Worm (Caenorhabditis elegans): ENCODE measurements around the gene acr-21.

Gene acr-21

DNA sequence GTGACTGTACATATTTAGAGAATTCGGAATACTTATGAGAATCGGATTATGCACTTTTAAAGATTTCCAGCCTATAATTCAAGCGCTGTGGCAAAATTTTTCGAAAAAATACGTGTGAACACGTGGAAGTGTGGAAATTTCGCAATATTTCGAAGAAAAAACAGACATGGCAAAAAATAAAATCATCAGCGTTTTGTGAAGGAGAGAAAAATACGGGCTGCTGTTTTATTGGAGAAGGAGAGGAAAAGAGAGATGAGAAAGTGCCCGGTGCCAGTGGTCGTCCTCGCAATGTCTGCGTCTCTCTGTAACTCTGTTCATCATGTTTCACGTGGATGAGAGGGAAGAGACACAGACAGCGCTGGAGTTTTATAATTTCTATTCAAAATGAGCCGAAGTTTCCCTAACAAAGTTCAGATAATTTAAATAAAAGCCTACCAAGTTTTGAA lies 24.4 kb downstream of the acr-21 start:
- no peak for TF ChIP-seq unc-62 (GFP tag; optimal IDR thresholded peaks at IDR 0.05)

DNA sequence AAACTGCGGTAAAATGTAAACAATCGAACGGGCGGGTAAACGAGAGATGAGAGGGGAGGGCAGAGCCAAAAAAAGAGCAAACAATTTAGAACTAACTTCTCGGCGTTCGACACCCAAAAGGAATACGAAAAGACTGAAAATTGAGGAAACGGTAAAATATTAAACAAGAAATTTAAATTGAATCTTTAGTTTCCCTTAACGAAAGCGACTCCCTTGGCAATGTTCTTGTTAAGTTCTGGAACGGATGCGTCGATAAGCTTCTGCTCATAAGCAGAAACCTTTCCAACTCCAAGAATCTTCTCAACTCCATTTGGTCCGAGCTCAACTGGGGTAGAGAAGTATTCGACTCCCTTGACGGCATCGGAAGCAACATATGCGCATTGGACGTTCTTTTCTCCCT lies 25.0 kb downstream of the acr-21 start:
- TF ChIP-seq unc-62 (GFP tag; optimal IDR thresholded peaks at IDR 0.05), result no peak

DNA sequence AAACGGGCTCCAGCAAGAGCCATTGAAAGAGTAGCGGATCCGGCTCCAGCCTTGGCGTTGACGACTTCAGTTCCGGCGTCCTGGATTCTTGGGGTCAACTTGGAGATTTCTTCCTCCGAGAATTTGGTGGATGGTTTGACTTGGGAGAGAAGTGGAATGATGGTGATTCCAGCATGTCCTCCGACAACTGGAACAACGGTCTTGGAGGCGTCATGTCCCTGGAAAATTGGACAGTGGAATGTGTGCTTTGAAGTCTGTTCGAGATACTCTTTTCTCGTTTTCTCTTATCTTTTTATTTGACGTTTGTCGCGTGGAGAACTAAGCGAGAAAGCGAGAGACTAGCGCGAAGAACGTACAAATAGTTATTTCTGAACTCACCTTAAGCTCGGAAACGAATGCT lies 25.4 kb downstream of the acr-21 start:
- TF ChIP-seq unc-62 (GFP tag; optimal IDR thresholded peaks at IDR 0.05), result no peak

DNA sequence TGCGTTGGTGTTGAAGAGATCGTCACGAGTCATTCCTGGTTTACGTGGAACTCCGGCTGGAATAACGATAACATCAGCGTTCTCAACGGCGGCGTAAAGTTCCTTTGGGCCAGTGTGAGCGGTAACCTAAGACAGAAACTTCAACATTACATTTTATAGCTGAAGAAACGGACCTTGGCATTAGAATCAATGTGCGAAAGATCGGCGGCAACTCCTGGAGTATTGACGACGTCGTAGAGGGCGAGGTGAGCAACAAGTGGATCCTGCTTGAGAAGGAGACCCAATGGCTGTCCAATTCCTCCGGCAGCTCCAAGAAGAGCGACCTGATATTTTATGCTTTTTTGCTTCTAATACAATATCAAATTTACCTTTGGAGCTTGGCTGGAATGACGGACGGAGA lies 26.0 kb downstream of the acr-21 start:
- no peak for TF ChIP-seq unc-62 (GFP tag; optimal IDR thresholded peaks at IDR 0.05)

DNA sequence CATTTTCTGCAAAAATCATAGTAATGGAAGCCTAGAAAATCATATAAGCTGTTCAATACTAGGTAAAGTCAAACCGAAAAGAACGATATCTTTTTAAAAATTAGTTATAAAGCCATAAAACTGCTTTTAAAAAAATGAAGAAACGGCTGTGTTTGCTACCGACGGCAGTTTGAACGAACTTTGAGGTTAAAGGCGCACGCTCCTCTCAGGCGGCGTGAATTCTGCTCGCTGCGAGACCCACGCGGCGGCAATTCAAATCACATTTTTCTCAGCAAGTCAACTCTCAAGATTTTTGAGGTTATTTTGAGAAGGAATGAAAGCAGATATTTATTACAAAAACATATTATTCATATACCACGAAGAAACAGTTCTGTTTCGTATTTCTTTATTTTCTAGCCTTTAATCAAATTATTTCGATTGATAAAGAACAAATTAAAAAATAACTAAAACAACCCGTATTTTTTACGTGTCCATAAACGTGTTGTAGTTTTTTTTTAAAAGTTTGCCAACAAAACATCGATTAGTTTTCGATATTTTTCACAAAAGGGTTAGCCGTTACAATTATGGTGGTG lies 26.5 kb downstream of the acr-21 start, which contains the start of the genes mdh-2 and F20H11.4:
TSS of gene mdh-2 (minus strand) at position 6 of the 572 bp plus-strand sequence.
TSS of gene F20H11.4 (plus strand) at position 522 of the 572 bp plus-strand sequence.
- TF ChIP-seq unc-62 (GFP tag; optimal IDR thresholded peaks at IDR 0.05), result no peak

DNA sequence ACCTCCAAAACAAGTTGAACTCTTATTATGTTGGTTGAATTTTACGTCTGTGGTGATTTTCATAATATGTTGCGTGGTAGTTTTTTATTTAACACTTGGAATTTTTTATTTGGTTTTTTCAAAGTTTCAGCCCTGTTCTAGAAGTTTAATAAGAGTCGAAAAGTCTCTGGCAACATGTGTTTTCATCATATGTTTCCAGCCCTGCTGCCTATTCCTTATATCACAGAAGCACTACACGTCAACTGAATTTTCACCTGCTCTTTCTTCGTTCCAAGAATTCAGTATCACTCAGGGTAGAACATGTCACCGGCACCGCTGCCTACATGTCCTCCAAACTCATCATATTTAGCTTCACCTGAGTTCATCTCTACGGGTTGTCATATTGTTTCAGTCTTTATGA lies 28.8 kb downstream of the acr-21 start, which contains the start of gene srh-40:
TSS of gene srh-40 (plus strand) at position 301 of the 400 bp plus-strand sequence.
- TF ChIP-seq unc-62 (GFP tag; optimal IDR thresholded peaks at IDR 0.05), result no peak

DNA sequence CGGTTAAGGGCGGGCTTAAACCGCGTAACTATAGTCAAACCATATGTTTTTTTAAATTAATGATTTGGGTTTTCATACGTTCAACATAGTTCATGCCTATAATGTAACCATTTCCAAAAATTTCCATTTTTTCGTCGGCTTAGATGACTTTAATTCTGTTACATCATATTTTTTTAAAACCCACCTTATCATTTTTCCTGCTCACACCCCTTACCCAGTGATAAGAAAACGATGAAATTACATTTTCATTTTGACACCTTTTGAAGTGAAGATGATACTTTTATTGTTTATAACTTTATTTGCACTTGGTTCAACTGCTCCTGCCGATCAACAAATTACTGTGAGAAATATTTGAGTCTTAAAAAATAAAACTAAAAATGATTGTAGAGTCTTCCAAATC lies 30.6 kb downstream of the acr-21 start, which contains the start of gene ctsa-4.2:
TSS of gene ctsa-4.2 (plus strand) at position 247 of the 400 bp plus-strand sequence.
- TF ChIP-seq unc-62 (GFP tag; optimal IDR thresholded peaks at IDR 0.05), result no peak

DNA sequence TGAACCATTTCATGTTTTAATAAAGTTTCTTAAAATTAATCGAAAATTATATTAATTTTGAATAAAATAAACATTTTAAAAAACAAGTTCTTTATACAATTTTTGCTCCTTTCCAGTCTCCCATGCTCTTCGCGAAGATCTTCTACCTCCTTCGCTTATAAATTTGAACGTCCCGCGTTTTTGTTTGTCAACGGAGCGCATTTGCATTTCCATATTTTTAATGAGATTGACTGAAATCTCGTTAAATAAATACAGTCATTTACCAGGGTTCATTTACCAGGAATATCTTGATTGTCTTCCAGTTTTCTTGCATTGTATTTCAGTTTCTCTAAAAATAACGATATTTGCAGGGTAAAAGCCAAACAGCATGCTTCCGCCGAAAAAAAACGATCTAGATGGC lies 33.4 kb downstream of the acr-21 start, which contains the start of gene cmtr-2:
TSS of gene cmtr-2 (plus strand) at position 351 of the 400 bp plus-strand sequence.
- TF ChIP-seq unc-62 (GFP tag; optimal IDR thresholded peaks at IDR 0.05), result no peak

DNA sequence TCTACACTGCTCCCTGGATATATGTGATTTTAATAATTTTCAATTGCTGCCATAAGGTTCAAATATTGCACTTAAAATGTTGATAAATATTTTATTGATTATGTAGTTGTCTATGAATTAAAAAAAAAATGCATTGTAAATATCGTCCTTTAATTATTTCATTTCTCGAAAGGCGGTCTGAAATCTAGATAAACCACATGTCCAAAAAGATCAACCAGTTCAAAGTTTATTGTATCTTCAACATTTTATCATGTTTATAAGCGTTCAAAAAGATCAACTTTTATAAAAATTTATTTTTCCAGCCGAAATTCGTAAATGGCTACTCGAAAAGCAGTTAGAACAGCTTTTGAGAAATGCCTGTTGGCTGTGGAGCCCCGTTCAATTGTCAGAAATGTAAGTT lies 38.3 kb downstream of the acr-21 start, which contains the start of gene C13B9.2:
TSS of gene C13B9.2 (plus strand) at position 301 of the 400 bp plus-strand sequence.
- no peak for TF ChIP-seq unc-62 (GFP tag; optimal IDR thresholded peaks at IDR 0.05)

DNA sequence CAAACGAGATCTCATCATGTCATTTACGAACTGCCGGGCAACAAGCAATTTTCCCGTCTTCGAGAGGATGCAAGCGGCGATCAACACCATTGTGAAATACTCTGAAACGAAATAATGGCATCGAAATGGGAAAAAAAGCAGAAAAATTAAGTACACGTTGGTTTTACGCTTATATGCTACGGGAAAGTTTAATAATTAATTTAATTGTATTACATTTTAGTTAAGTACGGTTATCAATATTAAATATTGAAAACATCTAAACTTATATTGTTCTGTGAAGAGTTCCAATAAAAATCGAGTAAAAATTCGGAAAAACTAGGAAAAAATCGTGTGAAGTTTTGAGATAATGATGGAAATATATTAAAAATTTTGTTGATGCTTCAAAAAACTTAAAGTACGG lies 43.2 kb downstream of the acr-21 start, which contains the start of gene copd-1:
TSS of gene copd-1 (minus strand) at position 101 of the 400 bp plus-strand sequence.
- no peak for TF ChIP-seq unc-62 (GFP tag; optimal IDR thresholded peaks at IDR 0.05)

DNA sequence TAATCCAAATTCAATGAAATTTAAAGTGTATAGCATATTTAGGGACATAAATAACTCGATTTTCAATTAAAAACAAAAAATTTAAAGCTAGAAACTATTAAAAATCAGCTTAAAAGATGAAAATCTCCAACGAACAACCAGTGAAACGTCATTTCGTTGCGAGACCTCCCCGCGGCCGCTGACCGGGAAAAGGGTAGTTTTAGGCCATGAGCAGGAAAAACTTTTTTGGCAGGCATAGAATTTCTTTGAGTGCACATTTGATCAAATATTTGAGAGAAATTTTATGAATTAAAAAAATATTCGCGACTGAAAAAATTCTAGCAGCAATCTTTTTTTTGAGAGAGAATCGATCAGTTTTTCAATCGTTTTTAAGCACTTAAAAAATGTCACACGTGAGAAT lies 43.6 kb downstream of the acr-21 start:
- TF ChIP-seq unc-62 (GFP tag; optimal IDR thresholded peaks at IDR 0.05), result no peak

All from whole organism, dauer.